Fruit fly (Drosophila melanogaster): ENCODE results near the gene CG4287.
A peak's percentile ranks its signal among the peaks of the same experiment; 100 is the strongest.

Gene CG4287

dm6 chr3R:15993815-15994572, 30.3 kb upstream of the CG4287 start (continued):
- TF ChIP-seq CG2889 (GFP tag; IDR thresholded peaks at IDR 0.05) (no peak), CG7745 (tag; optimal IDR thresholded peaks at IDR 0.05) (no peak), CG4360 (GFP tag; IDR thresholded peaks at IDR 0.05) (peak; percentile 99), jumu (GFP tag; optimal IDR thresholded peaks at IDR 0.05) (no peak), crol (GFP tag; IDR thresholded peaks at IDR 0.05) (peak; percentile 27; the same call in 1 of the 2 replicates), Hmx (GFP tag; optimal IDR thresholded peaks at IDR 0.05) (no peak), Atf3 (GFP tag; optimal IDR thresholded peaks at IDR 0.05) (no peak), Drgx (GFP tag; IDR thresholded peaks at IDR 0.05) (peak; percentile 12; the same call in 1 of the 2 replicates), CG7963 (GFP tag; IDR thresholded peaks at IDR 0.05; ENCODE audit: partially characterized antibody) (0 out of 3 replicates have a peak, but pooled peaks have one; percentile 8), Trl (optimal IDR thresholded peaks at IDR 0.05) (peak in 1 of 2 experiments; percentile 20), Trl (GFP tag; optimal IDR thresholded peaks at IDR 0.05) (no peak), mirr (GFP tag; optimal IDR thresholded peaks at IDR 0.05) (no peak)

DNA sequence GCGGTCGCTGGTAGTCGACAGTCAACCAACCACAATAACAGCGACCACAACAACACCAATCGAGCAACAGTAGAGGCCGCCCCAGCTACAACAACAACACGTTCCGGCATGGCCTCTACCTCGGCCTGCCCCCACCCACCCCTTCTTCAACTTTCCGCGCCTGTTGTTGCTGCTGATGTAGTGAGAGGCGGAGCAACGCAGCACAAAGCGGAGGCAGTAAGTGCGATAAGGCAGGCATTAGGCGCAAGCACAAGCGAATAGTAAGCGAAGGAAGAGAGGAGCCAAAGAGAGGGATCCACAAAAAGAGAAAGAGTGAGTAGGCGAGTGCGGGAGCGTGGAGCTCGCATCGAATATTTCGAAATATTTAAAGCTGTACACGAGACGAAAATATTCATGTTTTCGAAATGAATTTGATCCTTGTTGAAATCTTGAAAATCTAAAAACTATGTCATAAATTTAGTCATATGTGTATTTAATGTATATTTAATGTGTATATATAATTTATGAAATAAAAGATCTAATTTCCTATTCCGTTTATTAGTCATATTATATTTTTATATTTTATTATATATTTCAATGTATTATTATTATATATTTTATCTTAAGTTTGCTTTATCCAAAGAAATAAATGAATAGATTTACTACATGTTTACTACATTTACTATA, 29.6 kb upstream of the CG4287 start:
- TF ChIP-seq CG10321 (GFP tag; IDR thresholded peaks at IDR 0.05) (peak; percentile 85), ftz-f1 (GFP tag; optimal IDR thresholded peaks at IDR 0.05) (peak; percentile 93), bbx (GFP tag; IDR thresholded peaks at IDR 0.05; ENCODE audit: partially characterized antibody) (peak; percentile 49), CG42726 (GFP tag; IDR thresholded peaks at IDR 0.05; ENCODE audit: partially characterized antibody) (0 out of 2 replicates have a peak, but pooled peaks have one; percentile 35), tgo (GFP tag; IDR thresholded peaks at IDR 0.05) (peak; percentile 23; the same call in 1 of the 3 replicates), Med (GFP tag) (peak; percentile 84), CG8359 (GFP tag; optimal IDR thresholded peaks at IDR 0.05; ENCODE audit: borderline replicate concordance) (peak; percentile 49), lab (GFP tag; optimal IDR thresholded peaks at IDR 0.05) (peak; percentile 32), CG34376 (GFP tag; optimal IDR thresholded peaks at IDR 0.05) (peak; percentile 71), Rfx (GFP tag; IDR thresholded peaks at IDR 0.05) (peak; percentile 44), sna (GFP tag; IDR thresholded peaks at IDR 0.05; ENCODE audit: partially characterized antibody) (peak; percentile 56), chn (GFP tag; optimal IDR thresholded peaks at IDR 0.05) (no peak), CoRest (tag; optimal IDR thresholded peaks at IDR 0.05) (peak; percentile 22), hkb (optimal IDR thresholded peaks at IDR 0.05) (no peak), hkb (GFP tag; IDR thresholded peaks at IDR 0.05) (peak; percentile 43; the same call in 1 of the 2 replicates), CG6175 (GFP tag; IDR thresholded peaks at IDR 0.05) (peak; percentile 79), phol (tag; optimal IDR thresholded peaks at IDR 0.05) (no peak), CTCF (GFP tag; optimal IDR thresholded peaks at IDR 0.05) (no peak), her (GFP tag; optimal IDR thresholded peaks at IDR 0.05) (no peak), psq (GFP tag; optimal IDR thresholded peaks at IDR 0.05) (peak; percentile 1), Opbp (GFP tag; IDR thresholded peaks at IDR 0.05; ENCODE audit: partially characterized antibody) (no peak), CG13424 (tag; optimal IDR thresholded peaks at IDR 0.05) (peak; percentile 12), CG14014 (GFP tag; IDR thresholded peaks at IDR 0.05) (peak; percentile 26; the same call in 1 of the 2 replicates), Usf (GFP tag; optimal IDR thresholded peaks at IDR 0.05) (no peak), Deaf1 (tag; optimal IDR thresholded peaks at IDR 0.05) (peak; percentile 55), NC2α (GFP tag; optimal IDR thresholded peaks at IDR 0.05) (no peak), chinmo (GFP tag; IDR thresholded peaks at IDR 0.05; ENCODE audit: partially characterized antibody) (peak; percentile 93; the same call in 3 of the 4 replicates), nom (GFP tag; optimal IDR thresholded peaks at IDR 0.05) (peak; percentile 31), CG7839 (tag; optimal IDR thresholded peaks at IDR 0.05) (peak; percentile 32), inv (GFP tag; IDR thresholded peaks at IDR 0.05; ENCODE audit: partially characterized antibody) (no peak), Awh (GFP tag; IDR thresholded peaks at IDR 0.05) (no peak), dmrt99B (tag; optimal IDR thresholded peaks at IDR 0.05) (peak; percentile 7), mirr (GFP tag; optimal IDR thresholded peaks at IDR 0.05) (peak; percentile 88), Dref (GFP tag; IDR thresholded peaks at IDR 0.05) (0 out of 2 replicates have a peak, but pooled peaks have one; percentile 15), CG2199 (GFP tag; IDR thresholded peaks at IDR 0.05) (peak; percentile 78; the same call in 2 of the 3 replicates), Atf6 (GFP tag; IDR thresholded peaks at IDR 0.05) (0 out of 2 replicates have a peak, but pooled peaks have one; percentile 8)
